Worm (Caenorhabditis elegans) whole organism, late embryonic: ENCODE data around the gene fbxb-104.

Experiments used
- ama-1 ChIP-seq: fragments of 150-350 bp; optimal IDR thresholded peaks from 2 replicates; lab custom pipeline; 2014
- ceh-31 ChIP-seq: sonication (generic microtip); optimal IDR thresholded peaks from 2 replicates; lab custom pipeline; 2016; ENCODE audit warnings: missing genetic modification characterization, missing compliant biosample characterization
- ceh-34 ChIP-seq: sonication (generic microtip); optimal IDR thresholded peaks from 2 replicates; lab custom pipeline; 2016; ENCODE audit warnings: mild to moderate bottlenecking, missing genetic modification characterization, missing compliant biosample characterization
- che-1 ChIP-seq: sonication (generic microtip); optimal IDR thresholded peaks from 2 replicates; lab custom pipeline; 2016; ENCODE audit warnings: mild to moderate bottlenecking, missing genetic modification characterization, missing compliant biosample characterization
- dve-1 ChIP-seq: sonication (generic microtip); optimal IDR thresholded peaks from 2 replicates; lab custom pipeline; 2017; ENCODE audit warnings: antibody characterized with exemption, mild to moderate bottlenecking, missing genetic modification characterization, missing compliant biosample characterization
- elt-2 ChIP-seq: sonication (generic microtip); optimal IDR thresholded peaks from 2 replicates; lab custom pipeline; 2016; ENCODE audit warnings: missing genetic modification reagents, missing genetic modification characterization, missing compliant biosample characterization
- fkh-6 ChIP-seq: sonication (generic microtip); optimal IDR thresholded peaks from 2 replicates; lab custom pipeline; 2016; ENCODE audit warnings: missing genetic modification characterization, missing compliant biosample characterization
- lim-6 ChIP-seq: sonication (generic microtip); optimal IDR thresholded peaks from 2 replicates; lab custom pipeline; 2016; ENCODE audit warnings: missing genetic modification characterization, missing compliant biosample characterization
- pag-3 ChIP-seq: sonication (generic microtip); optimal IDR thresholded peaks from 2 replicates; lab custom pipeline; 2016; ENCODE audit warnings: missing compliant biosample characterization, missing genetic modification characterization, borderline replicate concordance
- pha-4 ChIP-seq: fragments of 150-350 bp; optimal IDR thresholded peaks from 2 replicates; lab custom pipeline; 2018; ENCODE audit warnings: missing biosample characterization, missing genetic modification reagents, missing genetic modification characterization
- ztf-16 ChIP-seq: sonication (generic microtip); optimal IDR thresholded peaks from 2 replicates; lab custom pipeline; 2017; ENCODE audit warnings: missing genetic modification characterization, missing compliant biosample characterization

- TF ChIP-seq ceh-31 (tag; lab: Kevin White, UChicago) (no peak), ztf-16 (tag; lab: Kevin White, UChicago) (no peak), dve-1 (tag; lab: Kevin White, UChicago) (no peak), pag-3 (tag; lab: Kevin White, UChicago) (no peak), ama-1 (lab: Kevin White, UChicago) (no peak), lim-6 (tag; lab: Kevin White, UChicago) (no peak), pha-4 (tag; lab: Kevin White, UChicago) (no peak), che-1 (no peak), fkh-6 (tag; lab: Kevin White, UChicago) (no peak), elt-2 (tag; lab: Kevin White, UChicago) (no peak), ceh-34 (tag; lab: Kevin White, UChicago) (no peak)
Observed at ce11 chrII:3441377-3441776, 35.7 kb downstream of the fbxb-104 start, which contains the start of gene C16C8.27.
